Worm (Caenorhabditis elegans): ENCODE data around the gene EEED8.13.

EEED8.13 gene

ce11 chrII:5398779-5399178 lies 13.6 kb downstream of the EEED8.13 start, which contains the start of gene fbxl-3:
Gene fbxl-3 (minus strand): TSS chrII:5398902.
- TF ChIP-seq hlh-13 (GFP tag; optimal IDR thresholded peaks at IDR 0.05) (no peak), sox-2 (GFP tag; IDR thresholded peaks at IDR 0.05) (no peak), pha-4 (tag; optimal IDR thresholded peaks at IDR 0.05) (no peak)

- no peak for TF ChIP-seq pha-2 (tag; optimal IDR thresholded peaks at IDR 0.05)
- TF ChIP-seq Y22D7AL.16 (tag; optimal IDR thresholded peaks at IDR 0.05): no peak
- TF ChIP-seq pros-1 (tag; optimal IDR thresholded peaks at IDR 0.05): no peak
- TF ChIP-seq pat-9 (tag; optimal IDR thresholded peaks at IDR 0.05): no peak
- no peak for TF ChIP-seq K09A11.1 (tag; optimal IDR thresholded peaks at IDR 0.05; ENCODE audit: insufficient read depth)
- TF ChIP-seq C08G9.2 (tag; optimal IDR thresholded peaks at IDR 0.05): no peak
- TF ChIP-seq elt-4 (tag; optimal IDR thresholded peaks at IDR 0.05): no peak
- no peak for TF ChIP-seq fkh-10 (GFP tag; optimal IDR thresholded peaks at IDR 0.05)
- TF ChIP-seq ceh-45 (GFP tag; IDR thresholded peaks at IDR 0.05): no peak
- no peak for TF ChIP-seq ztf-16 (tag; optimal IDR thresholded peaks at IDR 0.05)
- no peak for TF ChIP-seq ets-4 (tag; optimal IDR thresholded peaks at IDR 0.05)
- TF ChIP-seq ceh-14 (tag; optimal IDR thresholded peaks at IDR 0.05): no peak
- no peak for TF ChIP-seq pag-3 (tag; optimal IDR thresholded peaks at IDR 0.05; ENCODE audit: borderline replicate concordance)
- no peak for TF ChIP-seq T23F11.4 (GFP tag; optimal IDR thresholded peaks at IDR 0.05)
- TF ChIP-seq che-1 (tag; optimal IDR thresholded peaks at IDR 0.05): no peak
- TF ChIP-seq ceh-19 (GFP tag; optimal IDR thresholded peaks at IDR 0.05): no peak
- no peak for TF ChIP-seq pqm-1 (tag; optimal IDR thresholded peaks at IDR 0.05)
- no peak for TF ChIP-seq ceh-31 (tag; optimal IDR thresholded peaks at IDR 0.05)
- TF ChIP-seq F13H6.1 (tag; optimal IDR thresholded peaks at IDR 0.05): no peak
- TF ChIP-seq nfya-1 (tag; optimal IDR thresholded peaks at IDR 0.05): no peak
Observed at ce11 chrII:5395594-5395993, 16.8 kb downstream of the EEED8.13 start, which contains the start of gene pink-1. Gene pink-1 (minus strand): TSS chrII:5395694.

ce11 chrII:5393090-5393489 lies 19.3 kb downstream of the EEED8.13 start, which contains the start of gene brap-2:
Gene brap-2 (minus strand): TSS chrII:5393190.
- TF ChIP-seq hlh-15 (tag; optimal IDR thresholded peaks at IDR 0.05) (no peak), sdc-2 (tag; optimal IDR thresholded peaks at IDR 0.05) (no peak), Y22D7AL.16 (tag; optimal IDR thresholded peaks at IDR 0.05) (no peak), ceh-22 (tag; optimal IDR thresholded peaks at IDR 0.05) (no peak), ceh-19 (GFP tag; optimal IDR thresholded peaks at IDR 0.05) (no peak)

ce11 chrII:5391447-5391846 lies 20.9 kb downstream of the EEED8.13 start:
- peak; percentile 2 for TF ChIP-seq elt-2 (tag; optimal IDR thresholded peaks at IDR 0.05)
- no peak for TF ChIP-seq ceh-6 (GFP tag; optimal IDR thresholded peaks at IDR 0.05)

- TF ChIP-seq fkh-10 (GFP tag; optimal IDR thresholded peaks at IDR 0.05) (no peak), ceh-19 (GFP tag; optimal IDR thresholded peaks at IDR 0.05) (peak; percentile 53), pha-2 (tag; optimal IDR thresholded peaks at IDR 0.05) (no peak), K02D7.2 (tag; optimal IDR thresholded peaks at IDR 0.05) (no peak), ttx-3 (tag; optimal IDR thresholded peaks at IDR 0.05) (peak; percentile 19), lin-11 (tag; optimal IDR thresholded peaks at IDR 0.05) (no peak), ceh-24 (tag; optimal IDR thresholded peaks at IDR 0.05) (no peak), sox-2 (GFP tag; IDR thresholded peaks at IDR 0.05) (no peak), fax-1 (tag; optimal IDR thresholded peaks at IDR 0.05) (no peak), hlh-30 (tag; optimal IDR thresholded peaks at IDR 0.05; ENCODE audit: insufficient read depth) (no peak), C08G9.2 (tag; optimal IDR thresholded peaks at IDR 0.05) (peak; percentile 14), gmeb-2 (tag; optimal IDR thresholded peaks at IDR 0.05) (no peak), unc-86 (tag; optimal IDR thresholded peaks at IDR 0.05) (peak; percentile 43), hlh-6 (tag; optimal IDR thresholded peaks at IDR 0.05) (no peak), nhr-232 (tag; optimal IDR thresholded peaks at IDR 0.05) (no peak), Y22D7AL.16 (tag; optimal IDR thresholded peaks at IDR 0.05) (no peak), ama-1 (optimal IDR thresholded peaks at IDR 0.05) (no peak), ztf-16 (tag; optimal IDR thresholded peaks at IDR 0.05) (no peak), ceh-34 (tag; optimal IDR thresholded peaks at IDR 0.05) (peak; percentile 56), ceh-30 (tag; optimal IDR thresholded peaks at IDR 0.05) (no peak), ceh-18 (tag; optimal IDR thresholded peaks at IDR 0.05) (peak; percentile 60), pat-9 (tag; optimal IDR thresholded peaks at IDR 0.05) (peak; percentile 42), ceh-9 (tag; optimal IDR thresholded peaks at IDR 0.05) (no peak), ahr-1 (tag; optimal IDR thresholded peaks at IDR 0.05) (no peak), elt-2 (tag; optimal IDR thresholded peaks at IDR 0.05) (peak; percentile 91), ceh-31 (tag; optimal IDR thresholded peaks at IDR 0.05) (peak; percentile 78), sdc-2 (tag; optimal IDR thresholded peaks at IDR 0.05) (peak; percentile 11)
Observed at ce11 chrII:5389831-5390323, 22.5 kb downstream of the EEED8.13 start, which contains the start of gene ndx-6. Gene ndx-6 (minus strand): TSS chrII:5389881.

All from whole organism, late embryonic.